Worm (Caenorhabditis elegans): Measurements from ENCODE around the gene clec-165.

DNA sequence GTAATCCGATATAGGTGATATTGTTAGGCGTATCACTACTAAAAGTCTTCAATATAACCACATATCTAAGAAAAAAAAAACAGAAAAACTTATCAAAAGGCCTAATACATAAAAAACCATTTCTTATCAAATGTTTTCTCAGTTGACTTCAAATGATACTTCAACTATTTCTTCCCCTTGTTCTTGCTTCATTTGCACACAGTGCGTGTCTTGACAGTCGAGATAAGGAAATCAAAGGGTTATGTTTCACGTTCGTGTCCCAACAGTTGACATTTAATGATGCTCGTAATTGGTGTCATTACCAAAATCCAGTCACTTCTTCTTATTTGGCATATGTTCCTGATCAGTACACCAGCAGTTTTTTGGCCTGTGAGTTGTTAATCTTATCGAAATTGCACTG is 20.0 kb upstream of the clec-165 start, which contains the start of gene clec-170:
- TF ChIP-seq pha-4 (tag; optimal IDR thresholded peaks at IDR 0.05) (no peak), pqm-1 (tag; optimal IDR thresholded peaks at IDR 0.05) (no peak), sox-4 (tag; optimal IDR thresholded peaks at IDR 0.05) (no peak), hlh-30 (tag; optimal IDR thresholded peaks at IDR 0.05; ENCODE audit: insufficient read depth) (no peak), C08G9.2 (tag; optimal IDR thresholded peaks at IDR 0.05) (no peak), unc-3 (GFP tag; conservative IDR thresholded peaks at IDR 0.05) (no peak), unc-3 (tag; optimal IDR thresholded peaks at IDR 0.05) (no peak), hlh-13 (GFP tag; optimal IDR thresholded peaks at IDR 0.05) (no peak), unc-55 (GFP tag; optimal IDR thresholded peaks at IDR 0.05) (no peak), madf-2 (tag; optimal IDR thresholded peaks at IDR 0.05) (no peak), fkh-10 (GFP tag; optimal IDR thresholded peaks at IDR 0.05) (no peak), ama-1 (optimal IDR thresholded peaks at IDR 0.05) (no peak)

All from whole organism, late embryonic.